Fruit fly (Drosophila melanogaster) Kc167 (cell line): ENCODE data around the gene Cyp1.

Experiments used
- Myc ChIP-seq: fragments of >200 bp; optimal IDR thresholded peaks from 2 replicates; lab custom pipeline; 2017; ENCODE audit warnings: missing external identifiers
- Sin3A ChIP-seq: fragments of >200 bp; optimal IDR thresholded peaks from 2 replicates; lab custom pipeline; 2018; ENCODE audit warnings: missing external identifiers
- h ChIP-seq: fragments of >200 bp; optimal IDR thresholded peaks from 3 replicates; lab custom pipeline; 2018; ENCODE audit warnings: missing external identifiers
- insv ChIP-seq: fragments of >200 bp; optimal IDR thresholded peaks from 3 replicates; lab custom pipeline; 2018; ENCODE audit warnings: missing external identifiers
- psq ChIP-seq: fragments of >200 bp; optimal IDR thresholded peaks from 2 replicates; lab custom pipeline; 2017; ENCODE audit warnings: missing external identifiers
- ttk ChIP-seq: sonication (Bioruptor generic); optimal IDR thresholded peaks from 2 replicates; lab custom pipeline; 2017; ENCODE audit warnings: missing external identifiers

Gene Cyp1

DNA sequence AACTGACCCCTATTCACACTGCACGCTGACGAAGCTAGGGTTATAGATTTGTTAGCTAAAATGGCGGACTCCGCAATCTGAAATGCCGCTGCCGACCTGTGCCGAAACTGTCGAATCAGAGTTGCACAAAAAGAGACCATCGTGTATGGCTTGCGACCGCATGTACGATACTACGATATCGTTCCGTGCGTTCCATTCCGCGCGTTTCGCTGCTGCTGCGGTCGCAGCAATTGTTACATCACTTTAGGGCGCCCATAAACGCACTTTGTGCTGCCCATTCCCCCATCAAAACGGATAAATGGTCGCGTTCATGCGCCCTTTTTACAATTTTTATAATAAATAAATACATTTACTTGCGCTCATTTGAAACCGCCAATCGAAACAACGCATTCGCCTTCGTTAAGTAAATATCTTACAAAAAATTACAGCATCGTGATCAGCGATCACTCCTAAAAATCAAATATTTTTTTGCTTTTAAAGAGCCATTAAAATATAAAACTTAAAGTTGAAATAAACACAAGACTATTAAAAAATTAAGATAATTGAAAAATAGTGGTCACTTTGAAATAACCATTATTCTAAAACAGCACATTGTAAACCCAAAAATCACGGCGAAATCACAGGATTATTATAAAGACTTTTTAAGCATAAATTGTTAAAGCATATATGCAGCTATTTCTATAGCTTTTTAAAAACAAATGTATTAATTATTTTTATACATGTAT is at the start of gene Cyp1:
Gene Cyp1, minus strand, starts transcription at position 174 of the 725 bp plus-strand sequence.
- no peak for TF ChIP-seq psq (lab: Kevin White, UChicago)
- no peak for TF ChIP-seq insv
- TF ChIP-seq Sin3A (lab: Kevin White, UChicago), result no peak
- no peak for TF ChIP-seq Myc (lab: Kevin White, UChicago)
- no peak for TF ChIP-seq ttk (lab: Kevin White, UChicago)
- no peak for TF ChIP-seq h

DNA sequence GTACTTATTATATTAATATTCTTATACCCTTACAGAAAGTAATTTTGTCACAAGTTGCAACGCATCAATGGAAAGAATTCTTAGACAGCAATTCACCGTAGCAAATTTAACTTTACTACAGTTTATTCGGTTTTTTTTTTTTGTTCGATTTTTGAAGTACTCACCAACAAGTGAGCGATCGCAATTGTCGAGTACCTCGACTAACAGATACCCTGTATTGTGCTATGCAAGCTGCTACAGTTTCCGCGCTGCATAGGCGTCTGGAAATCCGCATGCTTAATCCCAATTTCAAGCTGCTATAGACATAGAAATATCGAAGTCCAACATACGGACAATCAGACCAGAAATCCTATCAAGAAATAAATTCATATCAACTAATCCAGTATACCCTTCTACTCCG is 48.4 kb upstream of the Cyp1 start:
- TF ChIP-seq ttk (lab: Kevin White, UChicago), result no peak
- TF ChIP-seq h, result no peak
- TF ChIP-seq insv, result no peak
- TF ChIP-seq psq (lab: Kevin White, UChicago), result no peak
- TF ChIP-seq Sin3A (lab: Kevin White, UChicago), result no peak
- no peak for TF ChIP-seq Myc (lab: Kevin White, UChicago)

DNA sequence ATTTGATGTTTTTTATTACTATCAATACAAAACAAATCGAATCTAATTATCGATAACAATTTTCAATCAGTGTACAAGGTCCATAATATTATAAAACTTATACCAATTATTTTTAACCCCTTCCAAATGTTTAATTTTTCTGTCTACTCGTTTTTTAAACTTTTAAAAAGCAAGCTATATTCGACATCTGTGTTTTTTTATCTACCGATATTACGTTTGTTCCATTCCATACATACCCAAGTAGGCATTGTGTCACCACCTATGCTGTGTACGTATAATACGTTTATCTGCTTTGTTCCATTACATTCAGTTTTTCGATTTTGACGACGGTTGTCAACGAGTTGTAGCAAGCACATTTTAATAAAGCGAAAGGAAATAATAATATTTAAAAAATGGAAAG is 41.1 kb upstream of the Cyp1 start, which contains the start of gene nonA:
Gene nonA, plus strand, starts transcription at position 264 of the 400 bp plus-strand sequence.
- no peak for TF ChIP-seq insv
- no peak for TF ChIP-seq psq (lab: Kevin White, UChicago)
- no peak for TF ChIP-seq Myc (lab: Kevin White, UChicago)
- TF ChIP-seq Sin3A (lab: Kevin White, UChicago), result no peak
- no peak for TF ChIP-seq ttk (lab: Kevin White, UChicago)
- TF ChIP-seq h, result no peak

DNA sequence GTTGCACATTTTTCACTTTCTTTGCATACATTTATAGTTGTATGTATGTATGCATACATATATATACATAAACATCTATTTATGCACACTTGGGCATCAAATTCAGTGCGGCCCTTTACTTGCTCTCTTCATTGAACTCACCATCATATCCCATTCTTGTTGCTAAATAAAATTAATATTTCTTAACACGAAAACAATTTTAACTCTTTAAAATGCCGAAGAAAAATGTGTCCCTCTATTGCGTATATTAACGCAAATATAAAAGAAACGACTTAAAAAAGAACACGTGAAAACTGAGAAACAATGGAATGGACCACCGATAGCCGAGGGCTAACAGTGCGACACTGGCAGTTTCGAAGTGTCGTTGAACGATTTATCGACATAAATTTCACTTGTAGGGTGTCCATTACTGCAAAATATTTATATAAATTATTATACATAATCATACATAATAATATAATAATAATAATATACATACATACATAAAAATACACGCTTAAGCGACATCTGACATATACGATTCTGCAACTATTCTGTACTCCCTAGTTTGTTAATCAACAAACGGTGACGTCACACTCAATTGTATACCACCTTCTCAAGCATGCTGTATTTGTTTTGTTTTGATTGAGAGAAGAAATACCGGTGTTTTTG is 38.6 kb upstream of the Cyp1 start, which contains the start of the genes U2af50 and PIG-Q:
Gene U2af50, minus strand, starts transcription at position 370 of the 651 bp plus-strand sequence.
Gene PIG-Q, plus strand, starts transcription at position 474 of the 651 bp plus-strand sequence.
- TF ChIP-seq ttk (lab: Kevin White, UChicago) (no peak), psq (lab: Kevin White, UChicago) (no peak), Sin3A (lab: Kevin White, UChicago) (no peak), h (no peak), Myc (lab: Kevin White, UChicago) (no peak), insv (no peak)

DNA sequence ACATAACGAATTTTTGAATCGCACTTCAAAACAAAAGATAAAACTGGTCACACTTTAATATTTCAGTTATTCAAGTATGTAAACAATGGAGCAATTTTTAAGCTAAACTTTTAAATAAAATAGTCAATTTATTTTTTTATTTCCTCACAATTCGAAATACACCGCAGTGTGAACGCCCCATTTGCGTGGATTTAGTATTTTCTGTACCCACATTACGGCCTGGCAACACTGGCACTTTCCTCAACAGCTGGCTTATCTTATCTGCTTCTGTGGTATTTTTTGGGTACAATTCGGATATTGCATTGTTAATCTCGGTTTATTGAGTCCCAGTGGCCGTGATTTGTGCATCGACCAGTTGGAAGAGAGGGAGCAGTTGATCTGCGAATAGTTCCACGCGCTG is 29.9 kb upstream of the Cyp1 start, which contains the start of gene sl:
Gene sl, plus strand, starts transcription at position 254 of the 400 bp plus-strand sequence.
- no peak for TF ChIP-seq h

DNA sequence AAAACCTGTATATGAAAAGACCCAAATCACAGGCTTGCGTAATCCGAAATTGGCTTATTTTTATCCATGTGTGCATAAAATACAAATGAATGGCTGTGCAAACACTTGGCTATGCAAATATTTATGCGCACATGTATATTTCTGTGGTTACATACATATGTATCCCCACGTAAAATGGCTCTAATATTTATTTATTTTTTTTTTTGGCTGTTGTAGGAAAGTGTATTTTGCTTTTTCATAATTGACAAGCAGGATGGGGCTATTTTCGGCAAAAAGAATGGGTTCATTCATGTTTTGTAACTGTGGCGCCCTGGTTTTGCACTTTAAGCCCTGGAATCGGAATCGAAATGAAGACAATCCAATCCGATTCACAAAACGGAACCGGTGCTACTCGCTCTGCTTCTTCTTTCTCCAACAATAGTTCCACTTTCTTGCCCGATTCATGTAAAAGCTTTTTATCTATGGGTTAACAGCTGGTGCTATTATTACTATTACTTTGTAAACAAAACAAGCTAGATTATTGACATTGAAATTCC is 15.0 kb upstream of the Cyp1 start:
- no peak for TF ChIP-seq Sin3A (lab: Kevin White, UChicago)
- TF ChIP-seq insv, result no peak
- TF ChIP-seq Myc (lab: Kevin White, UChicago), result no peak

DNA sequence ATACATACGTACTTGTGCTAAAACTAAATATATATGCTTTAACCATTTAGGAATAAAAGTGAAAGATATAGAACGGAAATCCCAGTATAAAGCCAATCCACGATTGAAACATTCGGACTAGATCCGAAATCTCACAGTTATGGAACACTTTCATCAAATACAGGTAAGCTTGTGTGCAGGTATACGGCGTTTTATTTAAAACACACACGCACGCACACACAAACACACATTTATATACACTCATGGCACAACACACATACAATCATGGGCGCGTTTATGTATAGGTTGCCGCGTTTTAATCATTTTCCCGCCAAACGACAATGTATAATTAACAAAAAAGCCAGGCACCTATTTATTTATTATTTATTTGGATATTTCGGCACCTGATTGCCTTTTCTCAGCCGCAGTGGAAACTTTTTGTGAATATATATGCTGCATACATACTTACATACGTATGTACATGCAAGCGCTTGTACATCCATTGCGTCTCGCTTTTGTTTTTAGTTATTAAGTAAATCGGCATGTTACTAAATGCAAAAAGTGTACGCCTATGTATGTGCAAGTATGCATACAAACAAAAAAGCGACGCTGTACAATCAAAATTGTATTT is 14.2 kb upstream of the Cyp1 start:
- TF ChIP-seq Myc (lab: Kevin White, UChicago) (no peak), h (no peak)

DNA sequence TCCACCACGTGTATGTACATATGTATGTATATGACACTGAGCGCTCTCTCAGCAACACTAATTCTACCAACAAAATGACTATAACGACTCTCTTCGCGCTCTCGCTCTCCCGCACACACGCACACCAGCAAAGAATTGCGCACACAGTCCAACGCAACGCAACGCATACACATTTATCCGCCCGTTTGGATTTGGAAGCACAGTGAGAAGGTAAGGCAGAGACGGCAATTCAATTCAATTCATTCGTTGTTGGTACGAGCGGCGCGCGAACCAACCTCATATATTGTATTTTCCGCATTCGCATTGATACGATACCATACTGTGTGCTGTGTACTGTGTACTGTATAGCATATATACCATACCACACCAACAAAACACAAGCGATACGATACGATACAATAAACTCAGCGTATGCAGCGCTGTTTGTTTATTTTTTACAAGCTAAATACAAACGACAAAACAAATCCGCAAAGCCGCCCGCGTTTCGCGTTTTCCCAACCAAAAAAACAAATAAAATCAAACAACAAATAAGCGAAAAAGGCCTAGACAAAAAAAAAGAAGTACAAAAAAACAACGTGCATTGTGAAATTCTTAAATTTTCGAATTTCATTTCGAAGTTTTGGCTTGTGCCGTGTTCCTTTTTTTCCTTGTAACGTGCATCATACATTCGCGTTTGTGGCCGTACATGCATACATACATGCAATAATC is 13.4 kb upstream of the Cyp1 start, which contains the start of the genes CG9921 and Dsp1:
Gene CG9921, minus strand, starts transcription at position 167 of the 708 bp plus-strand sequence.
Gene Dsp1, plus strand, starts transcription at position 179 of the 708 bp plus-strand sequence.
- no peak for TF ChIP-seq insv

DNA sequence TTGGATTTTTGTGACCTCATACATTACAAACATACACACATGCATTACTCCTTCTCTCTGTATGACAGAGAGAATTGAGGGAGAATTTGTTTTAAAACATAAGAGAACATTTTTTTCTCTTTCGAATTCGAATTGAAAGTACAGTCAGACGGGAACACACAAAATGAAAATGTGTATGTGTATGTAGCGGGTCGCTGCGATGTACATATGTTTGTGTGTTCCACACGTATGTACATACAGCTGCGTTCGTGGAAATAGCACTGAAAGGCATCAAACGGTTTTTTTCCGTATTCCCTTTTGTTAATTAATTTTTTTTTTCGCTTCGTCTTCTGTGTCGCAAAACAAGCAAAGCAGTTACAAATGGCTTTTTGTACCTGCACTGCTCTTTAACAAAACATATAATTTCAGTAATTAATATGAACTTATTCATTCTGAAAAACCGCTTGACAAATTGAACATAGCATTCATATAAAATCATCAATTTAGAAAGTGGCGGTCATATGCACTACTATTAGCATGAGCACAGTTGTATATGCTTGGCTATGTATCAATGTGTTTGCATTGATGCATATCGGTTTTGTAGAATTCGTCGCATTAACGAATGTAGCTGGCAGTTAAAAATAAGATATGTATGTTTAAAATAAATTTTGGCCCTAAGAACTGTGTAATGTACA is 12.6 kb upstream of the Cyp1 start:
- TF ChIP-seq psq (lab: Kevin White, UChicago) (no peak), insv (no peak), h (no peak), Myc (lab: Kevin White, UChicago) (no peak), Sin3A (lab: Kevin White, UChicago) (no peak), ttk (lab: Kevin White, UChicago) (no peak)

DNA sequence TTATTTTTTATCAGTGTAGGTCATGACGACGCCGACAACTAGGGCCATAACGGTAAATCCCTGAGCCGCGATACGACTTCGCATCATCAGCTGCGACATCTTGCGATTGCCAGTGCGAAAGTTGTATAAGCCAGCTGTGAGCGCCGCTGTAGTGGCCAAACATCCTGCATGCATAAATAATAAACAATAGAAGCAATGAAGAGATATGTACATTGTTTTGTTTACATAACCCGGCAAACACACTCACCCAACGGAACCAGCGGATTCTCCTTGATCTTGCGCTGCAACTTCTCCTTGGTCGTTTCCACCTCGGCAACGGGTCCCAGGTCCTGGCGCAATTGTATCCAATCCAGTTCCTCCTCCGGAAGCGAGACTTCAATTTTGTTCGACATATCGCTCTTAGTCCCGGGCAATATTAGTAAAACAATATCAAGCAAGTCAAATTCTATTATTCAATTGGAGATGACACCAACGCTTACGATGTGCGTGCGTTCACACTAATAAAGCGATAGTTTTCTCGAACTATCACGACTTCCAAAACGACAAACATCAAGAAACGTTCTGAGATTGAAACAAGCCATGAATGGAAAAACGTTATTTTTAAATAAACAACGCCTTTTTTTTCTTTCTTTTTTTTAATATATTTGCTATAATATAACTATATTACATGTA is 11.5 kb upstream of the Cyp1 start:
- TF ChIP-seq ttk (lab: Kevin White, UChicago), result no peak
- TF ChIP-seq insv, result no peak
- no peak for TF ChIP-seq psq (lab: Kevin White, UChicago)
- TF ChIP-seq h, result no peak
- TF ChIP-seq Sin3A (lab: Kevin White, UChicago), result no peak
- no peak for TF ChIP-seq Myc (lab: Kevin White, UChicago)

DNA sequence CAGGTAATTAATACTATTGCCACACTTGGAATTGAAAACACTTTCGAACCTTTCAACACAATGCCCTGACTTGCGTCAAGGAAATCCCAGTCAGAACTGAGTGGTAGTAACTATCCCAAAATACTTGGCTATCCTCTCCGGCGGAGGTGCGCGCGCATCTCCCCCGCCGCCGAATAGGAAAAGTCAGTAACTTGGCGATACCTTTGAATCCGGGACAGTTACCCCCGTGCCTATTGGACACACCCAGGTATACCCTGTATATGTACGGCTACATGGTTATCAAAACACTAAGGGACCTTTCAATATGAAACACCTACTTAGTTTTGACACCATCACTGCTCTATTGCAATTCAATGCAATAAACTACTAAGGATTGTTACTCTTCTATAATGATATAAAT is 10.5 kb upstream of the Cyp1 start, which contains the start of gene CG9919:
Gene CG9919, minus strand, starts transcription at position 101 of the 400 bp plus-strand sequence.
- no peak for TF ChIP-seq Myc (lab: Kevin White, UChicago)
- no peak for TF ChIP-seq h
- TF ChIP-seq insv, result no peak
- no peak for TF ChIP-seq psq (lab: Kevin White, UChicago)
- no peak for TF ChIP-seq Sin3A (lab: Kevin White, UChicago)
- no peak for TF ChIP-seq ttk (lab: Kevin White, UChicago)
